Fruit fly (Drosophila melanogaster): Measurements from ENCODE around the gene dpr11.

dm6 chr3R:6600942-6601341 lies 7.8 kb upstream of the dpr11 start, which contains the start of gene CG31482:
- TF ChIP-seq CG8319 (GFP tag; optimal IDR thresholded peaks at IDR 0.05) (no peak), CG15336 (GFP tag; IDR thresholded peaks at IDR 0.05) (no peak)
